Fruit fly (Drosophila melanogaster) S2 (cell line): ENCODE results near the gene CG14323.

Experiments
- CG8478 ChIP-seq: fragments of >200 bp; optimal IDR thresholded peaks from 2 replicates; lab custom pipeline; 2018
- CTCF ChIP-seq, 2 experiments: fragments of >200 bp; optimal IDR thresholded peaks; 2 replicates each; lab custom pipeline; 2018

DNA sequence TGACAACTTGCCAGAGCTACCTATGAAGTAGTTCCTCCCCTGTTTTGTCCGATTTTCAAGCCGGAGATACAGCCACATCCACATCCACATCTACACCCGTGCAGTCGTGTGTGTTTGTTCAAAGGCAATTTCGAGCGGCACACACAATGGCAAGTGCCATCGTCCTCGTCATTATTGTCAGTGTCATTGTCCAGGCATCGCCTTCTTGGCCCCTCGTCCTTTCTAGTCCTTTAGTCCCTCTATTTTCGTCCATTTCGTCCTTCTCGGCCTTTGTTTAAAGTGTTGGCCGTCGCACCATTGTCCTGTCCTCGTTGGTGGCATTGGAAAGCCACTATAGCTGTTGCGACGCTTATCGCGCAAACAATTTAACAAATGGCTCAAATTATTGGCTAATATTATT, 18.9 kb downstream of the CG14323 start:
- TF ChIP-seq CTCF (optimal IDR thresholded peaks at IDR 0.05; lab: Kevin White, UChicago): no peak
- no peak for TF ChIP-seq CG8478 (lab: Kevin White, UChicago)
